Worm (Caenorhabditis elegans) whole organism, late embryonic: ENCODE data around the gene col-97.

ENCODE experiments used
- ama-1 ChIP-seq: fragments of 150-350 bp; optimal IDR thresholded peaks from 2 replicates; lab custom pipeline; 2014
- ceh-2 ChIP-seq: sonication (generic microtip); optimal IDR thresholded peaks from 2 replicates; lab custom pipeline; 2016; ENCODE audit warnings: missing genotype, missing genetic modification characterization, missing compliant biosample characterization
- ceh-6 ChIP-seq: fragments of 200-800 bp; sonication (Bioruptor generic); optimal IDR thresholded peaks from 2 replicates; lab custom pipeline; 2018; ENCODE audit warnings: mild to moderate bottlenecking, missing genetic modification characterization, missing compliant biosample characterization
- eyg-1 ChIP-seq: sonication (generic microtip); optimal IDR thresholded peaks from 2 replicates; lab custom pipeline; 2016; ENCODE audit warnings: missing genotype, missing genetic modification characterization, missing compliant biosample characterization
- hlh-30 ChIP-seq: sonication (generic microtip); optimal IDR thresholded peaks from 2 replicates; lab custom pipeline; 2017; ENCODE audit warnings: antibody characterized with exemption, missing genetic modification characterization, missing compliant biosample characterization; ENCODE audit not compliant: insufficient read depth
- madf-2 ChIP-seq: sonication (generic microtip); optimal IDR thresholded peaks from 2 replicates; lab custom pipeline; 2017; ENCODE audit warnings: missing genetic modification characterization, missing compliant biosample characterization
- rnt-1 ChIP-seq: sonication (generic microtip); optimal IDR thresholded peaks from 2 replicates; lab custom pipeline; 2016; ENCODE audit warnings: missing genetic modification characterization, missing compliant biosample characterization
- sox-4 ChIP-seq: sonication (generic microtip); optimal IDR thresholded peaks from 2 replicates; lab custom pipeline; 2017; ENCODE audit warnings: mild to moderate bottlenecking, missing genetic modification characterization, inconsistent platforms, missing compliant biosample characterization
- tbx-2 ChIP-seq: sonication (generic microtip); optimal IDR thresholded peaks from 2 replicates; lab custom pipeline; 2016; ENCODE audit warnings: missing genetic modification characterization, missing compliant biosample characterization

ce11 chrIII:12978473-12979174 lies 14.9 kb downstream of the col-97 start, which contains the start of the genes ubq-2 and frg-1:
- TF ChIP-seq tbx-2 (peak; percentile 6), hlh-30 (tag; lab: Kevin White, UChicago) (no peak), sox-4 (tag; lab: Kevin White, UChicago) (no peak), ceh-2 (tag; lab: Kevin White, UChicago) (no peak), ama-1 (lab: Kevin White, UChicago) (no peak), rnt-1 (tag; lab: Kevin White, UChicago) (no peak), madf-2 (tag; lab: Kevin White, UChicago) (no peak), ceh-6 (GFP tag; lab: Kevin White, UChicago) (no peak), eyg-1 (tag; lab: Kevin White, UChicago) (no peak)
